Worm (Caenorhabditis elegans) whole organism, young adult: Measurements from ENCODE around the gene lin-2.
A peak's percentile ranks its signal among the peaks of the same experiment; 100 is the strongest.

ENCODE experiments used
- B0035.1 ChIP-seq: sonication (generic microtip); optimal IDR thresholded peaks from 2 replicates; lab custom pipeline; 2016; ENCODE audit warnings: missing genetic modification characterization, mild to moderate bottlenecking, missing compliant biosample characterization, missing genotype, missing genetic modification reagents
- B0336.3 ChIP-seq: fragments of 200-800 bp; sonication (Bioruptor generic); IDR thresholded peaks from 2 replicates; pipeline ENCODE4 v1.3.6; 2022; ENCODE audit warnings: missing genetic modification characterization, missing compliant biosample characterization
- C06A6.2 ChIP-seq: fragments of 200-800 bp; sonication (Bioruptor generic); conservative IDR thresholded peaks from 2 replicates; pipeline ENCODE4 v1.3.6; 2022; ENCODE audit warnings: missing genetic modification characterization, missing compliant biosample characterization
- C17E4.6 ChIP-seq: fragments of 200-800 bp; sonication (Bioruptor generic); IDR thresholded peaks from 2 replicates; pipeline ENCODE4 v1.3.6; 2022; ENCODE audit warnings: missing genetic modification reagents, missing genetic modification characterization, missing compliant biosample characterization
- D2030.7 ChIP-seq: fragments of 200-800 bp; sonication (Bioruptor generic); IDR thresholded peaks from 2 replicates; pipeline ENCODE4 v1.3.6; 2022; ENCODE audit warnings: missing genetic modification reagents, missing genetic modification characterization, missing compliant biosample characterization
- F39B2.1 ChIP-seq: fragments of 200-800 bp; sonication (Bioruptor generic); IDR thresholded peaks from 2 replicates; pipeline ENCODE4 v1.3.6; 2022; ENCODE audit warnings: missing genetic modification reagents, missing genetic modification characterization, missing compliant biosample characterization
- F52B5.7 ChIP-seq: sonication (generic microtip); optimal IDR thresholded peaks from 2 replicates; lab custom pipeline; 2016; ENCODE audit warnings: mild to moderate bottlenecking, missing genetic modification characterization, missing compliant biosample characterization
- F55B11.4 ChIP-seq: sonication (generic microtip); optimal IDR thresholded peaks from 2 replicates; lab custom pipeline; 2016; ENCODE audit warnings: missing compliant biosample characterization, missing genetic modification characterization, borderline replicate concordance; ENCODE audit not compliant: insufficient read depth
- F57A8.1 ChIP-seq: fragments of 200-800 bp; sonication (Bioruptor generic); optimal IDR thresholded peaks from 2 replicates; lab custom pipeline; 2018; ENCODE audit warnings: mild to moderate bottlenecking, missing genetic modification characterization, moderate library complexity, missing compliant biosample characterization
- K11D2.4 ChIP-seq: fragments of 200-800 bp; sonication (Bioruptor generic); IDR thresholded peaks from 2 replicates; pipeline ENCODE4 v1.3.6; 2022; ENCODE audit warnings: missing genetic modification reagents, missing genetic modification characterization, missing compliant biosample characterization
- Y53F4B.3 ChIP-seq: fragments of 200-800 bp; sonication (Bioruptor generic); IDR thresholded peaks from 2 replicates; pipeline ENCODE4 v1.3.6; 2022; ENCODE audit warnings: missing genetic modification reagents, missing genetic modification characterization, missing compliant biosample characterization
- ZK185.1 ChIP-seq: sonication (generic microtip); optimal IDR thresholded peaks from 2 replicates; lab custom pipeline; 2016; ENCODE audit warnings: mild to moderate bottlenecking, missing genetic modification characterization, missing compliant biosample characterization; ENCODE audit not compliant: poor library complexity, severe bottlenecking
- akir-1 ChIP-seq: fragments of 200-800 bp; sonication (Bioruptor generic); optimal IDR thresholded peaks from 2 replicates; lab custom pipeline; 2018; ENCODE audit warnings: mild to moderate bottlenecking, missing genetic modification characterization, moderate library complexity, missing compliant biosample characterization
- ama-1 ChIP-seq, 3 experiments: fragments of 150-350 bp in 1 of 3; sonication (generic microtip) in 2 of 3; optimal IDR thresholded peaks; 2 replicates each; lab custom pipeline; 2014 to 2018; ENCODE audit warnings: missing biosample characterization in 2 of 3, missing genetic modification characterization in 2 of 3, missing genetic modification reagents in 2 of 3
- athp-1 ChIP-seq: sonication (generic microtip); optimal IDR thresholded peaks from 2 replicates; lab custom pipeline; 2017; ENCODE audit warnings: mild to moderate bottlenecking, missing genetic modification characterization, missing compliant biosample characterization
- attf-3 ChIP-seq: fragments of 200-800 bp; sonication (Bioruptor generic); conservative IDR thresholded peaks from 2 replicates; pipeline ENCODE4 v1.3.6; 2022; ENCODE audit warnings: missing genetic modification reagents, missing genetic modification characterization, missing compliant biosample characterization
- attf-5 ChIP-seq: fragments of 200-800 bp; sonication (Bioruptor generic); optimal IDR thresholded peaks from 2 replicates; lab custom pipeline; 2018; ENCODE audit warnings: mild to moderate bottlenecking, missing genetic modification characterization, missing compliant biosample characterization
- ccch-3 ChIP-seq: fragments of 200-800 bp; sonication (Bioruptor generic); optimal IDR thresholded peaks from 2 replicates; lab custom pipeline; 2018; ENCODE audit warnings: mild to moderate bottlenecking, missing genetic modification characterization, missing compliant biosample characterization
- ceh-100 ChIP-seq: fragments of 200-800 bp; sonication (Bioruptor generic); IDR thresholded peaks from 2 replicates; pipeline ENCODE4 v1.3.6; 2022; ENCODE audit warnings: missing genetic modification reagents, missing genetic modification characterization, missing compliant biosample characterization
- ceh-79 ChIP-seq: sonication (generic microtip); optimal IDR thresholded peaks from 2 replicates; lab custom pipeline; 2017; ENCODE audit warnings: mild to moderate bottlenecking, missing genetic modification characterization, missing compliant biosample characterization
- chd-7 ChIP-seq: sonication (generic microtip); optimal IDR thresholded peaks from 2 replicates; lab custom pipeline; 2016; ENCODE audit warnings: mild to moderate bottlenecking, missing genetic modification characterization, moderate library complexity, missing compliant biosample characterization
- dox-1 ChIP-seq: fragments of 200-800 bp; sonication (Bioruptor generic); IDR thresholded peaks from 2 replicates; pipeline ENCODE4 v1.3.6; 2022; ENCODE audit warnings: missing genetic modification reagents, missing genetic modification characterization, missing compliant biosample characterization
- egrh-3 ChIP-seq: fragments of 200-800 bp; sonication (Bioruptor generic); IDR thresholded peaks from 2 replicates; pipeline ENCODE4 v1.3.6; 2022; ENCODE audit warnings: missing genetic modification reagents, missing genetic modification characterization, missing compliant biosample characterization
- hlh-12 ChIP-seq: sonication (generic microtip); optimal IDR thresholded peaks from 2 replicates; lab custom pipeline; 2016; ENCODE audit warnings: missing genetic modification characterization, missing compliant biosample characterization
- hmg-1.2 ChIP-seq: fragments of 200-800 bp; sonication (Bioruptor generic); IDR thresholded peaks from 2 replicates; pipeline ENCODE4 v1.3.6; 2022; ENCODE audit warnings: missing genetic modification reagents, missing genetic modification characterization, missing compliant biosample characterization
- let-607 ChIP-seq, 2 experiments: fragments of 200-800 bp in 1 of 2; sonication (Bioruptor generic) in 1 of 2; sonication (generic microtip) in 1 of 2; optimal IDR thresholded peaks; 2 replicates each; lab custom pipeline; 2016 to 2018; ENCODE audit warnings: mild to moderate bottlenecking in 2 of 2, missing compliant biosample characterization in 2 of 2, missing genetic modification characterization in 2 of 2, moderate library complexity in 2 of 2, missing genotype in 1 of 2
- lin-35 ChIP-seq, 3 experiments: fragments of 150-350 bp in 2 of 3; sonication (generic microtip) in 1 of 3; optimal IDR thresholded peaks; 2 replicates each; lab custom pipeline; 2014 to 2018; ENCODE audit warnings: missing biosample characterization in 3 of 3, missing genetic modification characterization in 3 of 3, missing genetic modification reagents in 3 of 3
- lin-54 ChIP-seq: fragments of 200-800 bp; sonication (Bioruptor generic); optimal IDR thresholded peaks from 2 replicates; lab custom pipeline; 2018; ENCODE audit warnings: mild to moderate bottlenecking, missing genetic modification characterization, missing compliant biosample characterization
- lir-1 ChIP-seq: fragments of 200-800 bp; sonication (Bioruptor generic); conservative IDR thresholded peaks from 2 replicates; pipeline ENCODE4 v1.3.6; 2022; ENCODE audit warnings: missing genetic modification reagents, missing genetic modification characterization, missing compliant biosample characterization
- lsl-1 ChIP-seq: fragments of 200-800 bp; sonication (Bioruptor generic); optimal IDR thresholded peaks from 2 replicates; lab custom pipeline; 2018; ENCODE audit warnings: mild to moderate bottlenecking, missing genetic modification characterization, moderate library complexity, missing compliant biosample characterization
- lsy-27 ChIP-seq: sonication (generic microtip); optimal IDR thresholded peaks from 2 replicates; lab custom pipeline; 2017; ENCODE audit warnings: missing genetic modification characterization, mild to moderate bottlenecking, missing compliant biosample characterization, antibody characterized with exemption, missing genotype, borderline replicate concordance; ENCODE audit not compliant: insufficient read depth
- mxl-1 ChIP-seq: sonication (generic microtip); optimal IDR thresholded peaks from 2 replicates; lab custom pipeline; 2016; ENCODE audit warnings: missing genetic modification characterization, missing compliant biosample characterization
- nhr-120 ChIP-seq: fragments of 200-800 bp; sonication (Bioruptor generic); IDR thresholded peaks from 2 replicates; pipeline ENCODE4 v1.3.6; 2022; ENCODE audit warnings: missing genetic modification characterization, missing compliant biosample characterization
- nhr-179 ChIP-seq: sonication (generic microtip); optimal IDR thresholded peaks from 2 replicates; lab custom pipeline; 2016; ENCODE audit warnings: mild to moderate bottlenecking, missing genetic modification characterization, missing compliant biosample characterization
- nhr-90 ChIP-seq: sonication (generic microtip); optimal IDR thresholded peaks from 2 replicates; lab custom pipeline; 2016; ENCODE audit warnings: missing genotype, mild to moderate bottlenecking, missing genetic modification characterization, missing compliant biosample characterization
- rcor-1 ChIP-seq: fragments of 200-800 bp; sonication (Bioruptor generic); IDR thresholded peaks from 2 replicates; pipeline ENCODE4 v1.3.6; 2022; ENCODE audit warnings: missing genetic modification reagents, missing genetic modification characterization, missing compliant biosample characterization
- rpc-1 ChIP-seq, 2 experiments: fragments of 150-350 bp in 1 of 2; sonication (generic microtip) in 1 of 2; optimal IDR thresholded peaks; 2 replicates each; lab custom pipeline; 2014 to 2018; ENCODE audit warnings: missing biosample characterization in 1 of 2, missing genetic modification characterization in 1 of 2, missing genetic modification reagents in 1 of 2, missing genotype in 1 of 2
- sdz-38 ChIP-seq: sonication (generic microtip); optimal IDR thresholded peaks from 2 replicates; lab custom pipeline; 2016; ENCODE audit warnings: missing genotype, missing genetic modification characterization, missing compliant biosample characterization
- snpc-3.4 ChIP-seq: sonication (generic microtip); optimal IDR thresholded peaks from 2 replicates; lab custom pipeline; 2017; ENCODE audit warnings: missing genetic modification characterization, mild to moderate bottlenecking, missing compliant biosample characterization, antibody characterized with exemption, moderate library complexity, missing genotype, missing genetic modification reagents
- tbp1 ChIP-seq: fragments of 200-800 bp; sonication (Bioruptor generic); optimal IDR thresholded peaks from 2 replicates; lab custom pipeline; 2018; ENCODE audit warnings: mild to moderate bottlenecking, missing genetic modification characterization, missing compliant biosample characterization
- tbx-9 ChIP-seq: sonication (generic microtip); optimal IDR thresholded peaks from 2 replicates; lab custom pipeline; 2016; ENCODE audit warnings: borderline replicate concordance, missing genetic modification characterization, inconsistent platforms, missing compliant biosample characterization
- unc-130 ChIP-seq: sonication (generic microtip); optimal IDR thresholded peaks from 2 replicates; lab custom pipeline; 2016; ENCODE audit warnings: missing genetic modification reagents, missing genetic modification characterization, missing compliant biosample characterization
- xnd-1 ChIP-seq: sonication (generic microtip); optimal IDR thresholded peaks from 2 replicates; lab custom pipeline; 2016; ENCODE audit warnings: missing genotype, missing genetic modification reagents, missing genetic modification characterization, missing compliant biosample characterization
- zim-3 ChIP-seq: sonication (generic microtip); optimal IDR thresholded peaks from 2 replicates; lab custom pipeline; 2017; ENCODE audit warnings: mild to moderate bottlenecking, missing genetic modification characterization, moderate library complexity, missing compliant biosample characterization
- ztf-25 ChIP-seq: fragments of 200-800 bp; sonication (Bioruptor generic); IDR thresholded peaks from 2 replicates; pipeline ENCODE4 v1.3.6; 2022; ENCODE audit warnings: missing genetic modification reagents, missing genetic modification characterization, missing compliant biosample characterization
- ztf-26 ChIP-seq: sonication (generic microtip); optimal IDR thresholded peaks from 2 replicates; lab custom pipeline; 2017; ENCODE audit warnings: missing genetic modification characterization, missing compliant biosample characterization
- ztf-28 ChIP-seq: fragments of 200-800 bp; sonication (Bioruptor generic); IDR thresholded peaks from 2 replicates; pipeline ENCODE4 v1.3.6; 2022; ENCODE audit warnings: missing genetic modification reagents, missing genetic modification characterization, missing compliant biosample characterization

The lin-2 gene

DNA sequence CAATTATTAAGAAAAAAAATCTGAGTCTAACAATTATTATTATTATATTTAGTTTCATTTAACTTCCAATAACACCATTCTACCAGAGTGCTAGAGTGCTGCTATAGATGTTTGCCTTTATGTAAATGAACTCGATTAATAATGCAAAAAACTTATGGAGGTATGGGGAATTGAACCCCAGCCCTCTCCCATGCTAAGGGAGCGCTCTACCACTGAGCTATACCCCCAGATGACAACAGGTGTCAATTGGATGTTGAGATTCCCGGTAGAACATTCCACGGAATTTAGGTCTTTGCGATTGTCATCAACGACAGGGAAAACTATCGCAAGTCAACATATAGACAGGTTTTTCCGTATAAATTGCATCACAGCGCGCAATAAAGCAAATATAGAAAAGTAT, 44.2 kb upstream of the lin-2 start (continued):
- TF ChIP-seq dox-1 (GFP tag; lab: Robert Waterston, UW) (peak; percentile 49; the same call in 1 of the 2 replicates), rcor-1 (GFP tag; lab: Robert Waterston, UW) (peak; percentile 64), xnd-1 (tag; lab: Kevin White, UChicago) (no peak), chd-7 (peak; percentile 73), tbx-9 (tag; lab: Kevin White, UChicago) (peak; percentile 16), sdz-38 (tag; lab: Kevin White, UChicago) (no peak), athp-1 (peak; percentile 60), C06A6.2 (no peak), lir-1 (no peak), Y53F4B.3 (GFP tag; lab: Robert Waterston, UW) (no peak), ztf-28 (GFP tag; lab: Robert Waterston, UW) (peak; percentile 53; the same call in 1 of the 2 replicates), F57A8.1 (GFP tag; lab: Kevin White, UChicago) (no peak), ztf-26 (tag; lab: Kevin White, UChicago) (peak; percentile 29), mxl-1 (tag; lab: Kevin White, UChicago) (peak; percentile 60), lsy-27 (tag; lab: Kevin White, UChicago) (peak; percentile 46), lin-54 (GFP tag; lab: Kevin White, UChicago) (peak; percentile 54), ceh-79 (tag; lab: Kevin White, UChicago) (peak; percentile 18), hmg-1.2 (GFP tag; lab: Robert Waterston, UW) (peak; percentile 73), attf-3 (GFP tag; lab: Robert Waterston, UW) (no peak), zim-3 (tag; lab: Kevin White, UChicago) (peak; percentile 81), nhr-90 (tag; lab: Kevin White, UChicago) (peak; percentile 85), ZK185.1 (peak; percentile 78), nhr-179 (tag; lab: Kevin White, UChicago) (peak; percentile 50), rpc-1 (optimal IDR thresholded peaks at IDR 0.05; lab: Kevin White, UChicago) (peak; percentile 90), rpc-1 (tag; optimal IDR thresholded peaks at IDR 0.05; lab: Kevin White, UChicago) (peak; percentile 95), F39B2.1 (no peak), ama-1 (optimal IDR thresholded peaks at IDR 0.05; lab: Kevin White, UChicago) (no peak), ama-1 (GFP tag; optimal IDR thresholded peaks at IDR 0.05; lab: Kevin White, UChicago) (peak in 1 of 2 experiments; percentile 29), lsl-1 (GFP tag; lab: Kevin White, UChicago) (peak; percentile 13), egrh-3 (GFP tag; lab: Robert Waterston, UW) (no peak), ceh-100 (GFP tag; lab: Robert Waterston, UW) (peak; percentile 30; the same call in 1 of the 2 replicates), F52B5.7 (tag; lab: Kevin White, UChicago) (peak; percentile 69), C17E4.6 (peak; percentile 40; the same call in 1 of the 2 replicates), nhr-120 (GFP tag; lab: Robert Waterston, UW) (peak; percentile 64; the same call in 1 of the 2 replicates), B0336.3 (GFP tag; lab: Robert Waterston, UW) (no peak), attf-5 (peak; percentile 61), lin-35 (GFP tag; optimal IDR thresholded peaks at IDR 0.05; lab: Kevin White, UChicago) (no peak), hlh-12 (tag; lab: Kevin White, UChicago) (peak; percentile 74), B0035.1 (peak; percentile 70), D2030.7 (GFP tag; lab: Robert Waterston, UW) (peak; percentile 59), F55B11.4 (tag; lab: Kevin White, UChicago) (no peak), ccch-3 (GFP tag; lab: Kevin White, UChicago) (peak; percentile 44), snpc-3.4 (tag; lab: Kevin White, UChicago) (peak; percentile 70), ztf-25 (no peak), K11D2.4 (GFP tag; lab: Robert Waterston, UW) (0 out of 2 replicates have a peak, but pooled peaks have one; percentile 37), akir-1 (GFP tag; lab: Kevin White, UChicago) (no peak), let-607 (tag; optimal IDR thresholded peaks at IDR 0.05; lab: Kevin White, UChicago) (peak in 1 of 2 experiments; percentile 39), unc-130 (GFP tag; lab: Kevin White, UChicago) (peak; percentile 37), tbp1 (GFP tag; lab: Kevin White, UChicago) (peak; percentile 94)
